Worm (Caenorhabditis elegans) whole organism, L1 larva: ENCODE measurements around the gene F44E2.4.
A peak's percentile ranks its signal among the peaks of the same experiment; 100 is the strongest.

Experiments
- C16A3.4 ChIP-seq: fragments of 150-350 bp; optimal IDR thresholded peaks from 2 replicates; lab custom pipeline; 2014; ENCODE audit warnings: missing biosample characterization, missing genetic modification characterization
- C34B4.2 ChIP-seq: sonication (generic microtip); optimal IDR thresholded peaks from 2 replicates; lab custom pipeline; 2017; ENCODE audit warnings: mild to moderate bottlenecking, missing genetic modification characterization, missing compliant biosample characterization
- F16B12.6 ChIP-seq: fragments of 150-350 bp; optimal IDR thresholded peaks from 2 replicates; lab custom pipeline; 2014; ENCODE audit warnings: missing biosample characterization, missing genetic modification characterization
- Y116A8C.19 ChIP-seq: sonication (generic microtip); optimal IDR thresholded peaks from 2 replicates; lab custom pipeline; 2016; ENCODE audit warnings: missing compliant biosample characterization, missing genetic modification characterization, borderline replicate concordance
- aha-1 ChIP-seq: fragments of 150-350 bp; optimal IDR thresholded peaks from 2 replicates; lab custom pipeline; 2014; ENCODE audit warnings: missing biosample characterization, missing genetic modification characterization
- alr-1 ChIP-seq: fragments of 200-800 bp; sonication (Bioruptor generic); optimal IDR thresholded peaks from 2 replicates; lab custom pipeline; 2018; ENCODE audit warnings: borderline replicate concordance, mild to moderate bottlenecking, missing genetic modification characterization, missing compliant biosample characterization
- aly-2 ChIP-seq: fragments of 150-350 bp; optimal IDR thresholded peaks from 2 replicates; lab custom pipeline; 2014; ENCODE audit warnings: missing biosample characterization, missing genetic modification characterization
- ama-1 ChIP-seq: fragments of 150-350 bp; optimal IDR thresholded peaks from 2 replicates; lab custom pipeline; 2014
- blmp-1 ChIP-seq: fragments of 150-350 bp; optimal IDR thresholded peaks from 2 replicates; lab custom pipeline; 2014; ENCODE audit warnings: missing biosample characterization, missing genetic modification characterization
- ceh-63 ChIP-seq: fragments of 200-800 bp; sonication (Bioruptor generic); optimal IDR thresholded peaks from 2 replicates; lab custom pipeline; 2018; ENCODE audit warnings: mild to moderate bottlenecking, missing genetic modification characterization, missing compliant biosample characterization
- ceh-8 ChIP-seq: fragments of 200-800 bp; sonication (Bioruptor generic); optimal IDR thresholded peaks from 2 replicates; lab custom pipeline; 2018; ENCODE audit warnings: mild to moderate bottlenecking, missing genetic modification characterization, moderate library complexity, missing compliant biosample characterization
- ceh-82 ChIP-seq, 3 experiments: fragments of 150-350 bp in 1 of 3; sonication (generic microtip) in 2 of 3; optimal IDR thresholded peaks; 2 replicates each; lab custom pipeline; 2014 to 2017; ENCODE audit warnings: missing biosample characterization in 3 of 3, missing genetic modification characterization in 3 of 3
- ceh-90 ChIP-seq: sonication (generic microtip); optimal IDR thresholded peaks from 2 replicates; lab custom pipeline; 2016; ENCODE audit warnings: missing genetic modification characterization, missing compliant biosample characterization
- ces-1 ChIP-seq: fragments of 150-350 bp; optimal IDR thresholded peaks from 2 replicates; lab custom pipeline; 2014; ENCODE audit warnings: missing biosample characterization, missing genetic modification reagents, missing genetic modification characterization
- dsc-1 ChIP-seq: sonication (generic microtip); optimal IDR thresholded peaks from 2 replicates; lab custom pipeline; 2016; ENCODE audit warnings: mild to moderate bottlenecking, missing genetic modification characterization, missing compliant biosample characterization
- efl-3 ChIP-seq: fragments of 200-800 bp; sonication (Bioruptor generic); optimal IDR thresholded peaks from 2 replicates; lab custom pipeline; 2018; ENCODE audit warnings: mild to moderate bottlenecking, missing genetic modification characterization, missing compliant biosample characterization
- egl-13 ChIP-seq: sonication (generic microtip); optimal IDR thresholded peaks from 2 replicates; lab custom pipeline; 2016; ENCODE audit warnings: missing genotype, missing genetic modification reagents, missing genetic modification characterization, missing compliant biosample characterization
- elt-2 ChIP-seq: sonication (generic microtip); optimal IDR thresholded peaks from 2 replicates; lab custom pipeline; 2016; ENCODE audit warnings: missing genetic modification characterization, mild to moderate bottlenecking, inconsistent platforms, missing compliant biosample characterization, missing genetic modification reagents
- elt-3 ChIP-seq, 6 experiments: fragments of 150-350 bp in 1 of 6; sonication (generic microtip); optimal IDR thresholded peaks; 2 replicates each; lab custom pipeline; 2017 to 2018; ENCODE audit warnings: missing biosample characterization in 6 of 6, missing genetic modification characterization in 6 of 6, inconsistent platforms in 1 of 6
- ets-5 ChIP-seq: fragments of 200-800 bp; sonication (Bioruptor generic); IDR thresholded peaks from 2 replicates; pipeline ENCODE4 v1.3.6; 2022; ENCODE audit warnings: missing genetic modification characterization, missing compliant biosample characterization
- fkh-8 ChIP-seq: sonication (generic microtip); optimal IDR thresholded peaks from 2 replicates; lab custom pipeline; 2016; ENCODE audit warnings: mild to moderate bottlenecking, missing genetic modification characterization, missing compliant biosample characterization
- fos-1 ChIP-seq: fragments of 150-350 bp; optimal IDR thresholded peaks from 2 replicates; lab custom pipeline; 2014; ENCODE audit warnings: missing biosample characterization, missing genetic modification characterization
- grh-1 ChIP-seq: fragments of 200-800 bp; sonication (Bioruptor generic); IDR thresholded peaks from 2 replicates; pipeline ENCODE4 v1.3.6; 2022; ENCODE audit warnings: missing genetic modification reagents, missing genetic modification characterization, missing compliant biosample characterization
- hlh-17 ChIP-seq: fragments of 200-800 bp; sonication (Bioruptor generic); optimal IDR thresholded peaks from 2 replicates; lab custom pipeline; 2018; ENCODE audit warnings: missing genetic modification characterization, mild to moderate bottlenecking, missing compliant biosample characterization, moderate library complexity, borderline replicate concordance
- irx-1 ChIP-seq: sonication (generic microtip); optimal IDR thresholded peaks from 2 replicates; lab custom pipeline; 2016; ENCODE audit warnings: missing genetic modification characterization, missing compliant biosample characterization
- lin-13 ChIP-seq: fragments of 150-350 bp; optimal IDR thresholded peaks from 2 replicates; lab custom pipeline; 2014; ENCODE audit warnings: missing biosample characterization, missing genetic modification reagents, missing genetic modification characterization
- mab-9 ChIP-seq: fragments of 200-800 bp; sonication (Bioruptor generic); IDR thresholded peaks from 2 replicates; pipeline ENCODE4 v1.3.6; 2022; ENCODE audit warnings: missing genetic modification reagents, missing genetic modification characterization, missing compliant biosample characterization
- nhr-11 ChIP-seq: fragments of 150-350 bp; optimal IDR thresholded peaks from 2 replicates; lab custom pipeline; 2014; ENCODE audit warnings: missing biosample characterization, missing genetic modification characterization
- nhr-12 ChIP-seq: sonication (generic microtip); optimal IDR thresholded peaks from 2 replicates; lab custom pipeline; 2017; ENCODE audit warnings: missing biosample characterization, missing genetic modification characterization
- nhr-19 ChIP-seq: fragments of 200-800 bp; sonication (Bioruptor generic); conservative IDR thresholded peaks from 2 replicates; pipeline ENCODE4 v1.3.6; 2022; ENCODE audit warnings: missing genetic modification characterization, missing compliant biosample characterization
- nhr-20 ChIP-seq: sonication (generic microtip); optimal IDR thresholded peaks from 2 replicates; lab custom pipeline; 2016; ENCODE audit warnings: mild to moderate bottlenecking, missing genetic modification characterization, missing compliant biosample characterization
- nhr-237 ChIP-seq: fragments of 150-350 bp; optimal IDR thresholded peaks from 2 replicates; lab custom pipeline; 2014; ENCODE audit warnings: missing biosample characterization, missing genetic modification characterization
- nhr-28 ChIP-seq: fragments of 150-350 bp; optimal IDR thresholded peaks from 2 replicates; lab custom pipeline; 2014; ENCODE audit warnings: missing biosample characterization, missing genetic modification characterization
- nhr-71 ChIP-seq: sonication (generic microtip); optimal IDR thresholded peaks from 2 replicates; lab custom pipeline; 2016; ENCODE audit warnings: mild to moderate bottlenecking, missing genetic modification characterization, moderate library complexity, missing compliant biosample characterization
- nhr-77 ChIP-seq: fragments of 150-350 bp; optimal IDR thresholded peaks from 2 replicates; lab custom pipeline; 2014; ENCODE audit warnings: missing biosample characterization, missing genetic modification characterization
- nhr-90 ChIP-seq: sonication (generic microtip); optimal IDR thresholded peaks from 2 replicates; lab custom pipeline; 2016; ENCODE audit warnings: mild to moderate bottlenecking, missing genetic modification characterization, missing compliant biosample characterization; ENCODE audit not compliant: poor library complexity
- pag-3 ChIP-seq: sonication (generic microtip); optimal IDR thresholded peaks from 2 replicates; lab custom pipeline; 2017; ENCODE audit warnings: missing genetic modification characterization, mild to moderate bottlenecking, missing compliant biosample characterization, antibody characterized with exemption, borderline replicate concordance; ENCODE audit not compliant: insufficient read depth
- pqm-1 ChIP-seq: sonication (generic microtip); optimal IDR thresholded peaks from 3 replicates; lab custom pipeline; 2017; ENCODE audit warnings: missing biosample characterization, missing genetic modification characterization
- rnt-1 ChIP-seq: sonication (generic microtip); optimal IDR thresholded peaks from 2 replicates; lab custom pipeline; 2016; ENCODE audit warnings: mild to moderate bottlenecking, missing genetic modification characterization, moderate library complexity, missing compliant biosample characterization
- skn-1 ChIP-seq: fragments of 150-350 bp; optimal IDR thresholded peaks from 2 replicates; lab custom pipeline; 2014; ENCODE audit warnings: missing biosample characterization, missing genetic modification characterization
- tbx-2 ChIP-seq: sonication (generic microtip); optimal IDR thresholded peaks from 2 replicates; lab custom pipeline; 2016; ENCODE audit warnings: missing genetic modification characterization, missing compliant biosample characterization
- unc-130 ChIP-seq: fragments of 150-350 bp; optimal IDR thresholded peaks from 2 replicates; lab custom pipeline; 2017; ENCODE audit warnings: missing biosample characterization, missing genetic modification characterization, inconsistent platforms
- unc-30 ChIP-seq: sonication (generic microtip); optimal IDR thresholded peaks from 2 replicates; lab custom pipeline; 2017; ENCODE audit warnings: missing biosample characterization, missing genetic modification characterization
- unc-62 ChIP-seq: fragments of 150-350 bp; optimal IDR thresholded peaks from 2 replicates; lab custom pipeline; 2014; ENCODE audit warnings: missing biosample characterization, missing genetic modification reagents, missing genetic modification characterization
- unc-86 ChIP-seq: sonication (generic microtip); optimal IDR thresholded peaks from 2 replicates; lab custom pipeline; 2016; ENCODE audit warnings: missing genetic modification characterization, missing compliant biosample characterization
- vab-15 ChIP-seq: sonication (generic microtip); optimal IDR thresholded peaks from 2 replicates; lab custom pipeline; 2017; ENCODE audit warnings: missing genotype, mild to moderate bottlenecking, missing genetic modification characterization, missing compliant biosample characterization
- xbp-1 ChIP-seq: sonication (generic microtip); optimal IDR thresholded peaks from 2 replicates; lab custom pipeline; 2016; ENCODE audit warnings: missing genetic modification characterization, missing compliant biosample characterization
- zag-1 ChIP-seq: fragments of 150-350 bp; optimal IDR thresholded peaks from 2 replicates; lab custom pipeline; 2014; ENCODE audit warnings: missing biosample characterization, missing genetic modification characterization
- zip-4 ChIP-seq: fragments of 200-800 bp; sonication (Bioruptor generic); optimal IDR thresholded peaks from 2 replicates; lab custom pipeline; 2018; ENCODE audit warnings: mild to moderate bottlenecking, missing genetic modification characterization, moderate library complexity, missing compliant biosample characterization
- ztf-4 ChIP-seq: fragments of 150-350 bp; optimal IDR thresholded peaks from 2 replicates; lab custom pipeline; 2014; ENCODE audit warnings: missing biosample characterization, missing genetic modification characterization

Gene F44E2.4

ce11 chrIII:8797211-8797733 lies 41.0 kb downstream of the F44E2.4 start (continued):
- TF ChIP-seq unc-62 (GFP tag; lab: Kevin White, UChicago) (no peak), F16B12.6 (no peak), vab-15 (peak; percentile 25), skn-1 (no peak), fkh-8 (tag; lab: Kevin White, UChicago) (peak; percentile 93), nhr-77 (tag; lab: Kevin White, UChicago) (peak; percentile 61), irx-1 (tag; lab: Kevin White, UChicago) (peak; percentile 68), unc-86 (tag; lab: Kevin White, UChicago) (peak; percentile 92)

ce11 chrIII:8795595-8796141 lies 42.6 kb downstream of the F44E2.4 start:
- TF ChIP-seq unc-30 (tag; lab: Kevin White, UChicago) (no peak), unc-130 (peak; percentile 91), ceh-63 (GFP tag; lab: Kevin White, UChicago) (no peak), Y116A8C.19 (tag; lab: Kevin White, UChicago) (no peak), C16A3.4 (tag; lab: Kevin White, UChicago) (peak; percentile 84), grh-1 (peak; percentile 94), nhr-20 (tag; lab: Kevin White, UChicago) (peak; percentile 98), irx-1 (tag; lab: Kevin White, UChicago) (peak; percentile 94), nhr-237 (tag; lab: Kevin White, UChicago) (peak; percentile 84), aha-1 (peak; percentile 84), rnt-1 (peak; percentile 94), nhr-28 (tag; lab: Kevin White, UChicago) (peak; percentile 42), ceh-8 (GFP tag; lab: Kevin White, UChicago) (peak; percentile 91), C34B4.2 (tag; lab: Kevin White, UChicago) (no peak), ama-1 (peak; percentile 69), alr-1 (no peak), ztf-4 (tag; lab: Kevin White, UChicago) (peak; percentile 96), ets-5 (GFP tag; lab: Robert Waterston, UW) (no peak), efl-3 (GFP tag; lab: Kevin White, UChicago) (peak; percentile 72), ceh-90 (no peak), nhr-90 (peak; percentile 91), nhr-11 (peak; percentile 95), unc-62 (GFP tag; lab: Kevin White, UChicago) (peak; percentile 57), pag-3 (tag; lab: Kevin White, UChicago) (peak; percentile 12), xbp-1 (tag; lab: Kevin White, UChicago) (peak; percentile 94), ces-1 (GFP tag; lab: Kevin White, UChicago) (no peak), nhr-19 (GFP tag; lab: Robert Waterston, UW) (peak; percentile 96), blmp-1 (tag; lab: Kevin White, UChicago) (peak; percentile 61), elt-2 (tag; lab: Kevin White, UChicago) (peak; percentile 63), egl-13 (tag; lab: Kevin White, UChicago) (peak; percentile 98), tbx-2 (peak; percentile 99), fos-1 (tag; lab: Kevin White, UChicago) (peak; percentile 92), nhr-71 (tag; lab: Kevin White, UChicago) (peak; percentile 99), skn-1 (peak; percentile 92), dsc-1 (peak; percentile 95), nhr-12 (tag; lab: Kevin White, UChicago) (peak; percentile 41), ceh-82 (tag; optimal IDR thresholded peaks at IDR 0.05; lab: Kevin White, UChicago) (peak; percentile 88 to 93 (median 92)), zip-4 (GFP tag; lab: Kevin White, UChicago) (peak; percentile 77), lin-13 (GFP tag; lab: Kevin White, UChicago) (peak; percentile 97), aly-2 (peak; percentile 90), zag-1 (peak; percentile 75), pqm-1 (no peak), hlh-17 (GFP tag; lab: Kevin White, UChicago) (no peak), mab-9 (GFP tag; lab: Robert Waterston, UW) (peak; percentile 79), elt-3 (tag; optimal IDR thresholded peaks at IDR 0.05; lab: Kevin White, UChicago) (peak in 3 of 6 experiments; percentile 73 to 95 (median 93))
